Worm (Caenorhabditis elegans) whole organism, L4/young adult: ENCODE measurements around the gene H40L08.9.

ENCODE experiments used
- W03F9.2 ChIP-seq: fragments of 150-350 bp; optimal IDR thresholded peaks from 2 replicates; lab custom pipeline; 2014; ENCODE audit warnings: missing biosample characterization, missing genetic modification characterization
- dao-5 ChIP-seq: sonication (generic microtip); optimal IDR thresholded peaks from 2 replicates; lab custom pipeline; 2016; ENCODE audit warnings: missing genotype, missing genetic modification characterization, moderate library complexity, missing compliant biosample characterization
- him-1 ChIP-seq: sonication (generic microtip); optimal IDR thresholded peaks from 2 replicates; lab custom pipeline; 2016; ENCODE audit warnings: missing genotype, missing genetic modification reagents, missing genetic modification characterization, missing compliant biosample characterization

DNA sequence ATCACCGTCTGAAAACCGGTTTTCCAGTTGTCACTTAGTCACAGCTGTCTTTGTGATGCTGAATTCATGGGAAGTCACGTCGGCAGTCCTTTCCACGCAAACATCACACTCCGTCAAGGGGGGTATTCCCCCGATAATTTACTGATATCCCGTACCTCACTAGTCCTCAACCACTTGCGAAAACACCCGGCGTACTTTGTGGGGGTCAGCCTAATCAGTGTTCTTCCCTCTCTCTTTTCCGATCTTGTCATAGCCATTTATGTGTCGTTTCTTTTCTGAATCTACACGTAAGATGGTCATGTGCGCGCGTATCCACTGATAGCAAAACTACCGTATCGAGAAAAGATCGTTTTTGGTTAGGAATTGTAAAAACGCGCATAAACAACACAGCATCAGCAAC lies 3.1 kb upstream of the H40L08.9 start:
- TF ChIP-seq dao-5 = no peak
- no peak for TF ChIP-seq him-1 (tag; lab: Kevin White, UChicago)
- no peak for TF ChIP-seq W03F9.2 (tag; lab: Kevin White, UChicago)
